Fruit fly (Drosophila melanogaster): ENCODE results near the gene Nse1.

The Nse1 gene

dm6 chr2L:6644421-6645059 is 32.9 kb downstream of the Nse1 start:
- TF ChIP-seq pad (GFP tag; optimal IDR thresholded peaks at IDR 0.05) (no peak), tj (GFP tag; optimal IDR thresholded peaks at IDR 0.05) (peak; percentile 93), CG7101 (tag; optimal IDR thresholded peaks at IDR 0.05) (no peak), cic (GFP tag; optimal IDR thresholded peaks at IDR 0.05) (peak; percentile 52), CG33017 (tag; optimal IDR thresholded peaks at IDR 0.05) (no peak), CG7045 (GFP tag; optimal IDR thresholded peaks at IDR 0.05) (no peak), kay (GFP tag; ENCODE audit: borderline replicate concordance) (peak; percentile 99), Mnt (GFP tag; optimal IDR thresholded peaks at IDR 0.05) (peak; percentile 48), Crg-1 (GFP tag; optimal IDR thresholded peaks at IDR 0.05) (peak; percentile 19)

dm6 chr2L:6643218-6643756 is 34.1 kb downstream of the Nse1 start:
- peak; percentile 37 for TF ChIP-seq kay (GFP tag; ENCODE audit: borderline replicate concordance)
- peak; percentile 85 for TF ChIP-seq tj (GFP tag; optimal IDR thresholded peaks at IDR 0.05)
- TF ChIP-seq Mnt (GFP tag; optimal IDR thresholded peaks at IDR 0.05): peak; percentile 7
- peak; percentile 4 for TF ChIP-seq Crg-1 (GFP tag; optimal IDR thresholded peaks at IDR 0.05)
- no peak for TF ChIP-seq ovo (GFP tag; optimal IDR thresholded peaks at IDR 0.05)

DNA sequence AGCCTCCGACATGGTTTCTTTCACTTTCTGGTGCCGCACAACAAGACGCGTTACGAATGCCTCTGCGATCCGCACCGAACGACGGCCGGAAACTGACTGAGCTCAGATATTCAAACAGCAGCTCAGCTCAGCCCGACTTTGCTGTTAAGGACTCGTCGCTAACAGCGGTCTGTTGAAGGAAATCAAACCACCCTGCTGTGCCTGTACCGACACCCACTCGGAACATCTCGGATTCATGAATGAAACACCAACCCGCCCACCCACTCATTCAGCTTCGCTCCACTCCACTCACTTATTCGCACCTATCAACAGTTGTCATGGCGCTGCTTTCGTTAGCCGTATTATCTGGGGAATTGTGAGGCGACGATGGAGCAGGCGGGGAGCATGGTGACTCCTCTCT is 45.1 kb downstream of the Nse1 start, which contains the start of gene Oatp26F:
Gene Oatp26F (minus strand): TSS at position 101 of the 400 bp plus-strand sequence.
- no peak for TF ChIP-seq Mnt (GFP tag; optimal IDR thresholded peaks at IDR 0.05)
- no peak for TF ChIP-seq ovo (GFP tag; optimal IDR thresholded peaks at IDR 0.05)
- no peak for TF ChIP-seq cic (GFP tag; optimal IDR thresholded peaks at IDR 0.05)
- no peak for TF ChIP-seq CG1620 (GFP tag; optimal IDR thresholded peaks at IDR 0.05)
- no peak for TF ChIP-seq CG7045 (GFP tag; optimal IDR thresholded peaks at IDR 0.05)
- no peak for TF ChIP-seq Hr96 (GFP tag; optimal IDR thresholded peaks at IDR 0.05)
- no peak for TF ChIP-seq Clk (GFP tag; optimal IDR thresholded peaks at IDR 0.05)
- TF ChIP-seq CG11617 (GFP tag; optimal IDR thresholded peaks at IDR 0.05): no peak

All from whole organism, adult.